Worm (Caenorhabditis elegans): Measurements from ENCODE around the gene unc-42.

- no peak for TF ChIP-seq elt-2 (tag; optimal IDR thresholded peaks at IDR 0.05)
- no peak for TF ChIP-seq jun-1 (tag; optimal IDR thresholded peaks at IDR 0.05)
- TF ChIP-seq nhr-76 (tag; optimal IDR thresholded peaks at IDR 0.05), result no peak
These were observed 28.3 kb downstream of the unc-42 start, which contains the start of gene sta-2 for ce11 chrV:9740858-9741257.
